Worm (Caenorhabditis elegans) whole organism, late embryonic: ENCODE measurements around the gene R02F2.7.

Experiments used
- ceh-30 ChIP-seq: fragments of 150-350 bp; optimal IDR thresholded peaks from 2 replicates; lab custom pipeline; 2014; ENCODE audit warnings: missing biosample characterization, missing genetic modification characterization
- fkh-10 ChIP-seq: fragments of 150-350 bp; optimal IDR thresholded peaks from 2 replicates; lab custom pipeline; 2014; ENCODE audit warnings: missing biosample characterization, missing genetic modification reagents, missing genetic modification characterization
- tbx-7 ChIP-seq: sonication (generic microtip); optimal IDR thresholded peaks from 2 replicates; lab custom pipeline; 2016; ENCODE audit warnings: missing genotype, missing genetic modification characterization, missing compliant biosample characterization

DNA sequence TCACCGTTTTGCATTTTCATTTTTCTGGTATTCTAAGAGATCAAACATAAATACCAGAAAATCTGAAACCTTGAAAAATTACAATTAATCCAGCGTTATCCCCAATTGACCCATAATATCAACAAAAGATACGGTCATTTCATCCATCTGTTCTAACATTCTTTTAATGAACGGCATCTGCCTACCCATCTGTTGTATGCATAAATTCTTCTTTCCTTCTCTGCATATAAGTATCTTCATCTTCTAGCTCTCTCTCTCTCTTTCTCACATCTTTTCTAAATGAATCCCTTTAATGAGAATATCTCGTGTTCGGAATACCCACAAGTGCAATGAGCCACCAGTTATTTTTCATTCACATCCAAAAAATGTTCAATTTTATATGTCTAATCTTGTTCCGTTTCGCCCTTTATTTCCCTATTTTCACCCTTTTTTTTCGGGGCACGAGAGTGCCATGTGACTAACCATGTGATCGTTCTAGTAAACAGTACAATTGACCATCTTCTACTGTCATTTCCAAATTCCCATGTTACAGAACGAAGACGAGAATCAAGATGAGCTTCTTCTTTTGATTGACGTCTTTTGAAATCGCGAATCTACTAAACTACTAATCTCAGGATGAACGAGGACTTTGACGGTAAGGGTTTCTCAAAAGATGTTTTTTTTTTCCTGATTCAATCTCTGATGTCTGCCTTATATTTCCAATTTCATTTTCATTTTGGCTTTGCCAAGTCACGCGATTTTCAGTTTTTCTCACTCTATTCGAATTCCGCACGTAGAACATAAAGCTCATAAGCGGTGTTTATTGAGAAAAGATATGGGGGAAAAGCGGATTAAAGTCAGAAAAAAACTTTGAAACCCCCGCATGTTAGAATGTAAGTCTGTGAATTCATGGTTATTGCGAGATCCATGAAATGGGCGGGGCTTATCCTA, 18.1 kb upstream of the R02F2.7 start, which contains the start of gene R02F2.1:
- TF ChIP-seq fkh-10 (GFP tag; lab: Kevin White, UChicago), result no peak
- TF ChIP-seq tbx-7, result no peak
- no peak for TF ChIP-seq ceh-30 (tag; lab: Kevin White, UChicago)
